Worm (Caenorhabditis elegans) whole organism, L1 larva: ENCODE data around the gene K10D11.4.

Source experiments
- ama-1 ChIP-seq: fragments of 150-350 bp; optimal IDR thresholded peaks from 2 replicates; lab custom pipeline; 2014
- blmp-1 ChIP-seq: fragments of 150-350 bp; optimal IDR thresholded peaks from 2 replicates; lab custom pipeline; 2014; ENCODE audit warnings: missing biosample characterization, missing genetic modification characterization
- ces-1 ChIP-seq: fragments of 150-350 bp; optimal IDR thresholded peaks from 2 replicates; lab custom pipeline; 2014; ENCODE audit warnings: missing biosample characterization, missing genetic modification reagents, missing genetic modification characterization
- jun-1 ChIP-seq: fragments of 150-350 bp; optimal IDR thresholded peaks from 2 replicates; lab custom pipeline; 2014; ENCODE audit warnings: missing biosample characterization, missing genetic modification reagents, missing genetic modification characterization
- lsy-2 ChIP-seq, 2 experiments: fragments of 150-350 bp; optimal IDR thresholded peaks; 2 replicates each; lab custom pipeline; 2014; ENCODE audit warnings: missing biosample characterization in 2 of 2, missing genetic modification characterization in 2 of 2
- nhr-28 ChIP-seq: fragments of 150-350 bp; optimal IDR thresholded peaks from 2 replicates; lab custom pipeline; 2014; ENCODE audit warnings: missing biosample characterization, missing genetic modification characterization
- pax-3 ChIP-seq: fragments of 200-800 bp; sonication (Bioruptor generic); optimal IDR thresholded peaks from 2 replicates; lab custom pipeline; 2018; ENCODE audit warnings: mild to moderate bottlenecking, missing genetic modification characterization, moderate library complexity, missing compliant biosample characterization
- pqm-1 ChIP-seq: sonication (generic microtip); optimal IDR thresholded peaks from 3 replicates; lab custom pipeline; 2017; ENCODE audit warnings: missing biosample characterization, missing genetic modification characterization
- snpc-4 ChIP-seq: fragments of 150-350 bp; optimal IDR thresholded peaks from 2 replicates; lab custom pipeline; 2014; ENCODE audit warnings: missing biosample characterization, missing genetic modification characterization
- sup-37 ChIP-seq: fragments of 200-800 bp; sonication (Bioruptor generic); optimal IDR thresholded peaks from 2 replicates; lab custom pipeline; 2018; ENCODE audit warnings: mild to moderate bottlenecking, missing genetic modification characterization, missing compliant biosample characterization

ce11 chrIV:13042091-13042490, 47.8 kb upstream of the K10D11.4 start, which contains the start of gene amt-2:
- TF ChIP-seq pax-3 (tag; lab: Kevin White, UChicago), result no peak
- no peak for TF ChIP-seq blmp-1
- TF ChIP-seq nhr-28, result no peak
- TF ChIP-seq lsy-2 (tag; optimal IDR thresholded peaks at IDR 0.05; lab: Kevin White, UChicago), result no peak
- no peak for TF ChIP-seq sup-37 (GFP tag; lab: Kevin White, UChicago)
- TF ChIP-seq pqm-1 (tag; lab: Kevin White, UChicago), result no peak
- no peak for TF ChIP-seq jun-1 (tag; lab: Kevin White, UChicago)
- TF ChIP-seq ama-1 (lab: Kevin White, UChicago), result no peak
- TF ChIP-seq ces-1 (GFP tag; lab: Kevin White, UChicago), result no peak
- no peak for TF ChIP-seq snpc-4 (tag; lab: Kevin White, UChicago)
